Fruit fly (Drosophila melanogaster) whole organism, embryonic: ENCODE results near the gene CG2129.

ENCODE experiments used
- Bgb ChIP-seq: fragments of 200-800 bp; sonication (Bioruptor generic); IDR thresholded peaks from 2 replicates; pipeline ENCODE4 v1.3.6; 2022; ENCODE audit warnings: missing biosample characterization, missing genetic modification characterization; ENCODE audit not compliant: partially characterized antibody
- CG10959 ChIP-seq: fragments of 200-800 bp; sonication (Bioruptor generic); IDR thresholded peaks from 2 replicates; pipeline ENCODE4 v1.3.6; 2022; ENCODE audit warnings: missing biosample characterization, missing genetic modification characterization
- CG11456 ChIP-seq: fragments of 200-800 bp; sonication (Bioruptor generic); IDR thresholded peaks from 3 replicates; pipeline ENCODE4 v1.3.6; 2022; ENCODE audit warnings: missing biosample characterization, missing genetic modification characterization
- CG12299 ChIP-seq: fragments of 200-800 bp; sonication (Bioruptor generic); optimal IDR thresholded peaks from 2 replicates; lab custom pipeline; 2018; ENCODE audit warnings: missing biosample characterization, mild to moderate bottlenecking, missing genetic modification characterization
- CG12391 ChIP-seq: fragments of 200-800 bp; sonication (Bioruptor generic); optimal IDR thresholded peaks from 3 replicates; lab custom pipeline; 2018; ENCODE audit warnings: missing biosample characterization, mild to moderate bottlenecking, missing genetic modification characterization, moderate library complexity
- CG14667 ChIP-seq: fragments of 200-800 bp; sonication (Bioruptor generic); IDR thresholded peaks from 2 replicates; pipeline ENCODE4 v1.3.6; 2022; ENCODE audit warnings: missing biosample characterization, missing genetic modification characterization
- CG14860 ChIP-seq: fragments of 200-800 bp; sonication (Bioruptor generic); IDR thresholded peaks from 3 replicates; pipeline ENCODE4 v1.3.6; 2022; ENCODE audit warnings: missing biosample characterization, missing genetic modification characterization; ENCODE audit not compliant: partially characterized antibody
- CG15269 ChIP-seq: fragments of 200-800 bp; sonication (Bioruptor generic); optimal IDR thresholded peaks from 2 replicates; lab custom pipeline; 2018; ENCODE audit warnings: missing biosample characterization, mild to moderate bottlenecking, missing genetic modification characterization, moderate library complexity
- CG17612 ChIP-seq: fragments of 200-800 bp; sonication (Bioruptor generic); IDR thresholded peaks from 2 replicates; pipeline ENCODE4 v1.3.6; 2022; ENCODE audit warnings: missing biosample characterization, missing genetic modification characterization
- CG17912 ChIP-seq: fragments of 200-800 bp; sonication (Bioruptor generic); optimal IDR thresholded peaks from 2 replicates; lab custom pipeline; 2018; ENCODE audit warnings: missing biosample characterization, mild to moderate bottlenecking, missing genetic modification characterization
- CG1792 ChIP-seq: fragments of 200-800 bp; sonication (Bioruptor generic); optimal IDR thresholded peaks from 2 replicates; lab custom pipeline; 2016; ENCODE audit warnings: missing biosample characterization, missing genetic modification characterization
- CG18764 ChIP-seq: fragments of 200-800 bp; sonication (Bioruptor generic); optimal IDR thresholded peaks from 3 replicates; lab custom pipeline; 2016; ENCODE audit warnings: missing biosample characterization, missing genetic modification characterization
- CG2120 ChIP-seq: fragments of 200-800 bp; sonication (Bioruptor generic); optimal IDR thresholded peaks from 3 replicates; lab custom pipeline; 2016; ENCODE audit warnings: missing biosample characterization, missing genetic modification characterization
- CG30431 ChIP-seq: fragments of 200-800 bp; sonication (Bioruptor generic); optimal IDR thresholded peaks from 2 replicates; lab custom pipeline; 2017; ENCODE audit warnings: missing biosample characterization, missing genetic modification characterization
- CG32532 ChIP-seq: fragments of 200-800 bp; sonication (Bioruptor generic); IDR thresholded peaks from 2 replicates; pipeline ENCODE4 v1.3.6; 2022; ENCODE audit warnings: missing biosample characterization, missing genetic modification characterization
- CG33557 ChIP-seq: fragments of 200-800 bp; sonication (Bioruptor generic); optimal IDR thresholded peaks from 2 replicates; lab custom pipeline; 2019; ENCODE audit warnings: missing biosample characterization, mild to moderate bottlenecking, missing genetic modification characterization, moderate library complexity
- CG3995 ChIP-seq: fragments of 200-800 bp; sonication (Bioruptor generic); optimal IDR thresholded peaks from 3 replicates; lab custom pipeline; 2016; ENCODE audit warnings: missing biosample characterization, missing genetic modification characterization
- CG8924 ChIP-seq: fragments of 200-800 bp; optimal IDR thresholded peaks from 3 replicates; lab custom pipeline; 2019; ENCODE audit warnings: missing biosample characterization, mild to moderate bottlenecking, missing genetic modification characterization, moderate library complexity
- CG9437 ChIP-seq: fragments of 200-800 bp; sonication (Bioruptor generic); optimal IDR thresholded peaks from 2 replicates; lab custom pipeline; 2018; ENCODE audit warnings: missing biosample characterization, mild to moderate bottlenecking, missing genetic modification characterization
- CTCF ChIP-seq: fragments of 200-800 bp; sonication (Bioruptor generic); optimal IDR thresholded peaks from 2 replicates; lab custom pipeline; 2017; ENCODE audit warnings: missing biosample characterization, mild to moderate bottlenecking, missing genetic modification characterization, moderate library complexity
- Doc3 ChIP-seq: fragments of 200-800 bp; sonication (Bioruptor generic); IDR thresholded peaks from 3 replicates; pipeline ENCODE4 v1.3.6; 2022; ENCODE audit warnings: missing biosample characterization, missing genetic modification characterization; ENCODE audit not compliant: partially characterized antibody
- ERR ChIP-seq: fragments of 200-800 bp; sonication (Bioruptor generic); optimal IDR thresholded peaks from 2 replicates; lab custom pipeline; 2016; ENCODE audit warnings: missing biosample characterization, missing genetic modification characterization
- Elba2 ChIP-seq: fragments of 200-800 bp; sonication (Bioruptor generic); optimal IDR thresholded peaks from 3 replicates; lab custom pipeline; 2016; ENCODE audit warnings: missing biosample characterization, missing genetic modification characterization
- HLH4C ChIP-seq: fragments of 200-800 bp; sonication (Bioruptor generic); IDR thresholded peaks from 3 replicates; pipeline ENCODE4 v1.3.6; 2022; ENCODE audit warnings: missing biosample characterization, missing genetic modification characterization; ENCODE audit not compliant: partially characterized antibody
- Mad ChIP-seq: fragments of 200-800 bp; sonication (Bioruptor generic); optimal IDR thresholded peaks from 2 replicates; lab custom pipeline; 2016; ENCODE audit warnings: missing biosample characterization, missing genetic modification characterization
- NFAT ChIP-seq: fragments of 200-800 bp; sonication (Bioruptor generic); IDR thresholded peaks from 2 replicates; pipeline ENCODE4 v1.3.6; 2022; ENCODE audit warnings: missing biosample characterization, missing genetic modification characterization
- Sin3A ChIP-seq: fragments of >200 bp; optimal IDR thresholded peaks from 2 replicates; lab custom pipeline; 2018
- Six4 ChIP-seq: fragments of 200-800 bp; sonication (Bioruptor generic); optimal IDR thresholded peaks from 2 replicates; lab custom pipeline; 2016; ENCODE audit warnings: missing biosample characterization, missing genetic modification characterization
- Sox100B ChIP-seq: fragments of 200-800 bp; sonication (Bioruptor generic); optimal IDR thresholded peaks from 3 replicates; lab custom pipeline; 2018; ENCODE audit warnings: missing biosample characterization, mild to moderate bottlenecking, missing genetic modification characterization
- Taf1 ChIP-seq: fragments of 200-800 bp; sonication (Bioruptor generic); IDR thresholded peaks from 2 replicates; pipeline ENCODE4 v1.3.6; 2022; ENCODE audit warnings: missing biosample characterization, missing genetic modification characterization
- cas ChIP-seq: fragments of 200-800 bp; sonication (Bioruptor generic); IDR thresholded peaks from 2 replicates; pipeline ENCODE4 v1.3.6; 2022; ENCODE audit warnings: missing biosample characterization, missing genetic modification characterization
- crp ChIP-seq, 2 experiments: fragments of 200-800 bp; sonication (Bioruptor generic); optimal IDR thresholded peaks; 2 replicates in 1 of 2; 3 replicates in 1 of 2; lab custom pipeline; 2017; ENCODE audit warnings: missing biosample characterization in 2 of 2, missing genetic modification characterization in 2 of 2, mild to moderate bottlenecking in 1 of 2, moderate library complexity in 1 of 2
- cwo ChIP-seq: fragments of 200-800 bp; sonication (Bioruptor generic); optimal IDR thresholded peaks from 3 replicates; lab custom pipeline; 2017; ENCODE audit warnings: missing biosample characterization, missing genetic modification characterization, mild to moderate bottlenecking, moderate library complexity, missing genetic modification reagents
- dimm ChIP-seq: fragments of 200-800 bp; sonication (Bioruptor generic); IDR thresholded peaks from 2 replicates; pipeline ENCODE4 v1.3.6; 2022; ENCODE audit warnings: missing biosample characterization, missing genetic modification characterization
- disco-r ChIP-seq: fragments of 200-800 bp; sonication (Bioruptor generic); optimal IDR thresholded peaks from 2 replicates; lab custom pipeline; 2016; ENCODE audit warnings: missing biosample characterization, missing genetic modification characterization
- dysf ChIP-seq: fragments of 200-800 bp; sonication (Bioruptor generic); IDR thresholded peaks from 3 replicates; pipeline ENCODE4 v1.3.6; 2022; ENCODE audit warnings: missing biosample characterization, missing genetic modification characterization
- esg ChIP-seq: fragments of 200-800 bp; sonication (Bioruptor generic); conservative IDR thresholded peaks from 2 replicates; pipeline ENCODE4 v1.3.6; 2022; ENCODE audit warnings: missing biosample characterization, missing genetic modification characterization
- kah ChIP-seq: fragments of 200-800 bp; sonication (Bioruptor generic); optimal IDR thresholded peaks from 2 replicates; lab custom pipeline; 2018; ENCODE audit warnings: missing biosample characterization, mild to moderate bottlenecking, missing genetic modification characterization
- lab ChIP-seq: fragments of 200-800 bp; sonication (Bioruptor generic); optimal IDR thresholded peaks from 3 replicates; lab custom pipeline; 2017; ENCODE audit warnings: missing biosample characterization, missing genetic modification characterization, mild to moderate bottlenecking, moderate library complexity, missing genetic modification reagents
- lola ChIP-seq, 3 experiments: fragments of >200 bp in 2 of 3; fragments of 200-800 bp in 1 of 3; sonication (Bioruptor generic) in 1 of 3; optimal IDR thresholded peaks; 2 replicates each; lab custom pipeline; 2017 to 2019; ENCODE audit warnings: missing biosample characterization in 3 of 3, missing genetic modification characterization in 3 of 3, mild to moderate bottlenecking in 1 of 3, moderate library complexity in 1 of 3
- nmo ChIP-seq: fragments of 200-800 bp; sonication (Bioruptor generic); optimal IDR thresholded peaks from 2 replicates; lab custom pipeline; 2018; ENCODE audit warnings: missing biosample characterization, mild to moderate bottlenecking, missing genetic modification characterization, moderate library complexity
- pho ChIP-seq: fragments of 200-800 bp; sonication (Bioruptor generic); optimal IDR thresholded peaks from 2 replicates; lab custom pipeline; 2016; ENCODE audit warnings: missing biosample characterization, missing genetic modification characterization
- repo ChIP-seq: fragments of 200-800 bp; sonication (Bioruptor generic); optimal IDR thresholded peaks from 2 replicates; lab custom pipeline; 2016; ENCODE audit warnings: missing biosample characterization, missing genetic modification characterization
- sc ChIP-seq, 3 experiments: fragments of >200 bp in 2 of 3; fragments of 200-800 bp in 1 of 3; sonication (Bioruptor generic) in 1 of 3; optimal IDR thresholded peaks; 2 replicates in 2 of 3; 3 replicates in 1 of 3; lab custom pipeline; 2017; ENCODE audit warnings: mild to moderate bottlenecking in 1 of 3, missing biosample characterization in 1 of 3, missing genetic modification characterization in 1 of 3, missing genetic modification reagents in 1 of 3
- sim ChIP-seq: fragments of 200-800 bp; sonication (Bioruptor generic); IDR thresholded peaks from 2 replicates; pipeline ENCODE4 v1.3.6; 2022; ENCODE audit warnings: missing biosample characterization, missing genetic modification characterization
- slp2 ChIP-seq: fragments of 200-800 bp; sonication (Bioruptor generic); optimal IDR thresholded peaks from 2 replicates; lab custom pipeline; 2016; ENCODE audit warnings: missing biosample characterization, missing genetic modification characterization
- sug ChIP-seq: fragments of 200-800 bp; optimal IDR thresholded peaks from 2 replicates; lab custom pipeline; 2019; ENCODE audit warnings: missing biosample characterization, mild to moderate bottlenecking, missing genetic modification characterization, moderate library complexity
- tap ChIP-seq: fragments of 200-800 bp; optimal IDR thresholded peaks from 3 replicates; lab custom pipeline; 2019; ENCODE audit warnings: missing biosample characterization, mild to moderate bottlenecking, missing genetic modification characterization, moderate library complexity
- trh ChIP-seq: fragments of 200-800 bp; sonication (Bioruptor generic); optimal IDR thresholded peaks from 2 replicates; lab custom pipeline; 2016; ENCODE audit warnings: missing biosample characterization, missing genetic modification characterization
- zen ChIP-seq: fragments of 200-800 bp; sonication (Bioruptor generic); optimal IDR thresholded peaks from 3 replicates; lab custom pipeline; 2018; ENCODE audit warnings: missing biosample characterization, mild to moderate bottlenecking, missing genetic modification characterization, moderate library complexity

CG2129 gene

dm6 chrX:8145501-8146157, at the start of gene CG2129, which contains the start of gene alpha-PheRS (continued):
- TF ChIP-seq CG32532 (GFP tag; lab: Robert Waterston, UW) (peak; percentile 29; the same call in 1 of the 2 replicates), ERR (GFP tag; lab: Kevin White, UChicago) (no peak), CG2120 (GFP tag; lab: Kevin White, UChicago) (peak; percentile 84), CG12299 (tag; lab: Kevin White, UChicago) (peak; percentile 27), CG14860 (no peak), sim (GFP tag; lab: Robert Waterston, UW) (no peak), CTCF (no peak), slp2 (no peak), Taf1 (GFP tag; lab: Robert Waterston, UW) (no peak), CG8924 (peak; percentile 48), cwo (no peak), kah (GFP tag; lab: Kevin White, UChicago) (no peak), CG11456 (GFP tag; lab: Robert Waterston, UW) (no peak), sc (optimal IDR thresholded peaks at IDR 0.05; lab: Kevin White, UChicago) (no peak), sc (GFP tag; optimal IDR thresholded peaks at IDR 0.05; lab: Kevin White, UChicago) (no peak), CG30431 (GFP tag; lab: Kevin White, UChicago) (no peak), Doc3 (GFP tag; lab: Robert Waterston, UW) (no peak), cas (GFP tag; lab: Robert Waterston, UW) (no peak), lola (GFP tag; optimal IDR thresholded peaks at IDR 0.05; lab: Kevin White, UChicago) (peak in 1 of 3 experiments; percentile 33), lab (GFP tag; lab: Kevin White, UChicago) (no peak), dimm (GFP tag; lab: Robert Waterston, UW) (no peak), tap (tag; lab: Kevin White, UChicago) (no peak), CG3995 (GFP tag; lab: Kevin White, UChicago) (no peak), Sox100B (GFP tag; lab: Kevin White, UChicago) (no peak), Elba2 (GFP tag; lab: Kevin White, UChicago) (peak; percentile 55), CG14667 (GFP tag; lab: Robert Waterston, UW) (no peak), Bgb (GFP tag; lab: Robert Waterston, UW) (0 out of 2 replicates have a peak, but pooled peaks have one; percentile 18), Mad (GFP tag; lab: Kevin White, UChicago) (no peak), esg (GFP tag; lab: Robert Waterston, UW) (no peak), CG10959 (no peak), nmo (GFP tag; lab: Kevin White, UChicago) (peak; percentile 38), repo (GFP tag; lab: Kevin White, UChicago) (no peak), CG1792 (no peak), CG15269 (no peak), sug (peak; percentile 48), CG9437 (no peak), dysf (GFP tag; lab: Robert Waterston, UW) (peak; percentile 47; the same call in 2 of the 3 replicates), CG33557 (GFP tag; lab: Kevin White, UChicago) (peak; percentile 0), disco-r (GFP tag; lab: Kevin White, UChicago) (no peak), trh (no peak), CG17612 (GFP tag; lab: Robert Waterston, UW) (no peak), CG18764 (GFP tag; lab: Kevin White, UChicago) (no peak), HLH4C (GFP tag; lab: Robert Waterston, UW) (peak; percentile 53), crp (GFP tag; optimal IDR thresholded peaks at IDR 0.05; lab: Kevin White, UChicago) (peak; percentile 55 to 88), CG17912 (GFP tag; lab: Kevin White, UChicago) (no peak), pho (GFP tag; lab: Kevin White, UChicago) (peak; percentile 23), zen (tag; lab: Kevin White, UChicago) (no peak), Six4 (GFP tag; lab: Kevin White, UChicago) (no peak), Sin3A (lab: Kevin White, UChicago) (peak; percentile 23), NFAT (GFP tag; lab: Robert Waterston, UW) (no peak), CG12391 (peak; percentile 62)
